Fruit fly (Drosophila melanogaster) whole organism, embryonic: ENCODE results near the gene CG34134.

ENCODE experiments used
- Adf1 ChIP-seq: fragments of 200-800 bp; sonication (Bioruptor generic); IDR thresholded peaks from 2 replicates; pipeline ENCODE4 v1.3.6; 2022; ENCODE audit warnings: missing biosample characterization, missing genetic modification characterization
- B-H2 ChIP-seq: fragments of 200-800 bp; sonication (Bioruptor generic); optimal IDR thresholded peaks from 2 replicates; lab custom pipeline; 2018; ENCODE audit warnings: missing biosample characterization, mild to moderate bottlenecking, missing genetic modification characterization
- BEAF-32 ChIP-seq: fragments of 200-800 bp; sonication (Bioruptor generic); optimal IDR thresholded peaks from 3 replicates; lab custom pipeline; 2017; ENCODE audit warnings: missing biosample characterization, missing genetic modification characterization, mild to moderate bottlenecking, moderate library complexity, missing genetic modification reagents
- Bteb2 ChIP-seq: fragments of 200-800 bp; sonication (Bioruptor generic); optimal IDR thresholded peaks from 2 replicates; lab custom pipeline; 2016; ENCODE audit warnings: missing biosample characterization, missing genetic modification characterization
- CG12299 ChIP-seq: fragments of 200-800 bp; sonication (Bioruptor generic); optimal IDR thresholded peaks from 2 replicates; lab custom pipeline; 2018; ENCODE audit warnings: missing biosample characterization, mild to moderate bottlenecking, missing genetic modification characterization
- CG12769 ChIP-seq: fragments of 200-800 bp; sonication (Bioruptor generic); optimal IDR thresholded peaks from 2 replicates; lab custom pipeline; 2019; ENCODE audit warnings: missing biosample characterization, mild to moderate bottlenecking, missing genetic modification characterization, moderate library complexity
- CG13624 ChIP-seq: fragments of 200-800 bp; sonication (Bioruptor generic); optimal IDR thresholded peaks from 2 replicates; lab custom pipeline; 2016; ENCODE audit warnings: missing biosample characterization, missing genetic modification characterization
- CG15601 ChIP-seq: fragments of 200-800 bp; sonication (Bioruptor generic); optimal IDR thresholded peaks from 3 replicates; lab custom pipeline; 2019; ENCODE audit warnings: missing biosample characterization, mild to moderate bottlenecking, missing genetic modification characterization, moderate library complexity
- CG16815 ChIP-seq: fragments of 200-800 bp; sonication (Bioruptor generic); optimal IDR thresholded peaks from 3 replicates; lab custom pipeline; 2017; ENCODE audit warnings: missing biosample characterization, mild to moderate bottlenecking, missing genetic modification characterization
- CG18262 ChIP-seq: fragments of 200-800 bp; optimal IDR thresholded peaks from 3 replicates; lab custom pipeline; 2019; ENCODE audit warnings: missing biosample characterization, mild to moderate bottlenecking, missing genetic modification characterization, moderate library complexity
- CG2889 ChIP-seq: fragments of 200-800 bp; sonication (Bioruptor generic); IDR thresholded peaks from 3 replicates; pipeline ENCODE4 v1.3.6; 2022; ENCODE audit warnings: missing biosample characterization, missing genetic modification characterization
- CG30020 ChIP-seq: fragments of 200-800 bp; optimal IDR thresholded peaks from 2 replicates; lab custom pipeline; 2019; ENCODE audit warnings: missing biosample characterization, mild to moderate bottlenecking, missing genetic modification characterization, moderate library complexity
- CG30403 ChIP-seq: fragments of 200-800 bp; sonication (Bioruptor generic); optimal IDR thresholded peaks from 3 replicates; lab custom pipeline; 2016; ENCODE audit warnings: missing biosample characterization, missing genetic modification characterization
- CG31365 ChIP-seq: fragments of 200-800 bp; sonication (Bioruptor generic); optimal IDR thresholded peaks from 2 replicates; lab custom pipeline; 2018; ENCODE audit warnings: missing biosample characterization, mild to moderate bottlenecking, missing genetic modification characterization
- CG32532 ChIP-seq: fragments of 200-800 bp; sonication (Bioruptor generic); IDR thresholded peaks from 2 replicates; pipeline ENCODE4 v1.3.6; 2022; ENCODE audit warnings: missing biosample characterization, missing genetic modification characterization
- CG34224 ChIP-seq: fragments of 200-800 bp; sonication (Bioruptor generic); IDR thresholded peaks from 3 replicates; pipeline ENCODE4 v1.3.6; 2022; ENCODE audit warnings: missing biosample characterization, missing genetic modification characterization; ENCODE audit not compliant: partially characterized antibody
- CG42726 ChIP-seq: fragments of 200-800 bp; sonication (Bioruptor generic); IDR thresholded peaks from 2 replicates; pipeline ENCODE4 v1.3.6; 2022; ENCODE audit warnings: missing biosample characterization, missing genetic modification characterization; ENCODE audit not compliant: partially characterized antibody
- CG4328 ChIP-seq: fragments of 200-800 bp; sonication (Bioruptor generic); optimal IDR thresholded peaks from 3 replicates; lab custom pipeline; 2017; ENCODE audit warnings: missing biosample characterization, missing genetic modification reagents, missing genetic modification characterization
- CG5180 ChIP-seq: fragments of 200-800 bp; sonication (Bioruptor generic); optimal IDR thresholded peaks from 3 replicates; lab custom pipeline; 2017; ENCODE audit warnings: missing biosample characterization, missing genetic modification characterization, mild to moderate bottlenecking, moderate library complexity, missing genetic modification reagents
- CG6791 ChIP-seq: fragments of 200-800 bp; sonication (Bioruptor generic); IDR thresholded peaks from 3 replicates; pipeline ENCODE4 v1.3.6; 2022; ENCODE audit warnings: missing biosample characterization, missing genetic modification characterization; ENCODE audit not compliant: partially characterized antibody
- CG7271 ChIP-seq: fragments of 200-800 bp; sonication (Bioruptor generic); optimal IDR thresholded peaks from 2 replicates; lab custom pipeline; 2018; ENCODE audit warnings: missing biosample characterization, mild to moderate bottlenecking, missing genetic modification characterization, moderate library complexity
- CG8944 ChIP-seq: fragments of 200-800 bp; sonication (Bioruptor generic); optimal IDR thresholded peaks from 3 replicates; lab custom pipeline; 2016; ENCODE audit warnings: missing biosample characterization, missing genetic modification characterization
- CG9727 ChIP-seq: fragments of 200-800 bp; sonication (Bioruptor generic); optimal IDR thresholded peaks from 3 replicates; lab custom pipeline; 2017; ENCODE audit warnings: missing biosample characterization, mild to moderate bottlenecking, missing genetic modification characterization
- Dp ChIP-seq: fragments of 200-800 bp; sonication (Bioruptor generic); optimal IDR thresholded peaks from 2 replicates; lab custom pipeline; 2018; ENCODE audit warnings: missing biosample characterization, mild to moderate bottlenecking, missing genetic modification characterization, moderate library complexity
- HHEX ChIP-seq: fragments of 200-800 bp; sonication (Bioruptor generic); optimal IDR thresholded peaks from 3 replicates; lab custom pipeline; 2017; ENCODE audit warnings: missing biosample characterization, mild to moderate bottlenecking, missing genetic modification characterization, missing genetic modification reagents
- Kr ChIP-seq: fragments of 200-800 bp; sonication (Bioruptor generic); optimal IDR thresholded peaks from 2 replicates; lab custom pipeline; 2017; ENCODE audit warnings: missing biosample characterization, mild to moderate bottlenecking, missing genetic modification characterization
- MTF-1 ChIP-seq: fragments of 200-800 bp; sonication (Bioruptor generic); optimal IDR thresholded peaks from 2 replicates; lab custom pipeline; 2018; ENCODE audit warnings: missing biosample characterization, mild to moderate bottlenecking, missing genetic modification characterization, borderline replicate concordance
- Nf-YA ChIP-seq: fragments of 200-800 bp; sonication (Bioruptor generic); IDR thresholded peaks from 2 replicates; pipeline ENCODE4 v1.3.6; 2022; ENCODE audit warnings: missing biosample characterization, missing genetic modification characterization
- Scr ChIP-seq: fragments of 200-800 bp; sonication (Bioruptor generic); IDR thresholded peaks from 2 replicates; pipeline ENCODE4 v1.3.6; 2022; ENCODE audit warnings: missing biosample characterization, missing genetic modification characterization; ENCODE audit not compliant: partially characterized antibody
- Side ChIP-seq: fragments of 200-800 bp; sonication (Bioruptor generic); optimal IDR thresholded peaks from 2 replicates; lab custom pipeline; 2016; ENCODE audit warnings: missing biosample characterization, missing genetic modification characterization
- Sox100B ChIP-seq: fragments of 200-800 bp; sonication (Bioruptor generic); optimal IDR thresholded peaks from 3 replicates; lab custom pipeline; 2018; ENCODE audit warnings: missing biosample characterization, mild to moderate bottlenecking, missing genetic modification characterization
- Xbp1 ChIP-seq: fragments of 200-800 bp; sonication (Bioruptor generic); optimal IDR thresholded peaks from 3 replicates; lab custom pipeline; 2016; ENCODE audit warnings: missing biosample characterization, mild to moderate bottlenecking, missing genetic modification characterization
- YL-1 ChIP-seq: fragments of 200-800 bp; sonication (Bioruptor generic); optimal IDR thresholded peaks from 3 replicates; lab custom pipeline; 2017; ENCODE audit warnings: missing biosample characterization, mild to moderate bottlenecking, missing genetic modification characterization
- ab ChIP-seq: fragments of 200-800 bp; sonication (Bioruptor generic); optimal IDR thresholded peaks from 2 replicates; lab custom pipeline; 2016; ENCODE audit warnings: missing biosample characterization, missing genetic modification characterization
- ara ChIP-seq: fragments of 200-800 bp; sonication (Bioruptor generic); IDR thresholded peaks from 2 replicates; pipeline ENCODE4 v1.3.6; 2022; ENCODE audit warnings: missing biosample characterization, missing genetic modification characterization
- bab2 ChIP-seq: fragments of 200-800 bp; sonication (Bioruptor generic); optimal IDR thresholded peaks from 2 replicates; lab custom pipeline; 2016; ENCODE audit warnings: missing biosample characterization, missing genetic modification characterization
- cwo ChIP-seq: fragments of 200-800 bp; sonication (Bioruptor generic); optimal IDR thresholded peaks from 3 replicates; lab custom pipeline; 2017; ENCODE audit warnings: missing biosample characterization, missing genetic modification characterization, mild to moderate bottlenecking, moderate library complexity, missing genetic modification reagents
- ewg ChIP-seq: fragments of 200-800 bp; sonication (Bioruptor generic); optimal IDR thresholded peaks from 3 replicates; lab custom pipeline; 2017; ENCODE audit warnings: mild to moderate bottlenecking, missing biosample characterization, missing genetic modification reagents, missing genetic modification characterization
- ftz-f1 ChIP-seq: fragments of 200-800 bp; sonication (Bioruptor generic); optimal IDR thresholded peaks from 2 replicates; lab custom pipeline; 2016; ENCODE audit warnings: missing biosample characterization, missing genetic modification characterization
- gce ChIP-seq: fragments of 200-800 bp; sonication (Bioruptor generic); IDR thresholded peaks from 3 replicates; pipeline ENCODE4 v1.3.6; 2022; ENCODE audit warnings: missing biosample characterization, missing genetic modification characterization
- gfzf ChIP-seq: fragments of 200-800 bp; sonication (Bioruptor generic); optimal IDR thresholded peaks from 2 replicates; lab custom pipeline; 2016; ENCODE audit warnings: missing biosample characterization, mild to moderate bottlenecking, missing genetic modification characterization, moderate library complexity
- hth ChIP-seq: fragments of >200 bp; optimal IDR thresholded peaks from 2 replicates; lab custom pipeline; 2017; ENCODE audit warnings: inconsistent platforms
- klu ChIP-seq: fragments of 200-800 bp; sonication (Bioruptor generic); IDR thresholded peaks from 2 replicates; pipeline ENCODE4 v1.3.6; 2022; ENCODE audit warnings: missing biosample characterization, missing genetic modification characterization
- kni ChIP-seq: fragments of 200-800 bp; sonication (Bioruptor generic); optimal IDR thresholded peaks from 3 replicates; lab custom pipeline; 2017; ENCODE audit warnings: mild to moderate bottlenecking, missing biosample characterization, missing genetic modification reagents, missing genetic modification characterization
- mam ChIP-seq: fragments of 200-800 bp; sonication (Bioruptor generic); optimal IDR thresholded peaks from 3 replicates; lab custom pipeline; 2016; ENCODE audit warnings: missing biosample characterization, missing genetic modification characterization
- tna ChIP-seq: fragments of 200-800 bp; sonication (Bioruptor generic); IDR thresholded peaks from 2 replicates; pipeline ENCODE4 v1.3.6; 2022; ENCODE audit warnings: missing biosample characterization, missing genetic modification characterization; ENCODE audit not compliant: partially characterized antibody
- unpg ChIP-seq: fragments of 200-800 bp; sonication (Bioruptor generic); optimal IDR thresholded peaks from 3 replicates; lab custom pipeline; 2018; ENCODE audit warnings: missing biosample characterization, mild to moderate bottlenecking, missing genetic modification characterization, moderate library complexity
- vfl ChIP-seq: fragments of 200-800 bp; sonication (Bioruptor generic); optimal IDR thresholded peaks from 2 replicates; lab custom pipeline; 2016; ENCODE audit warnings: missing biosample characterization, missing genetic modification characterization

CG34134 gene

dm6 chr2L:8171544-8171943 lies 19.0 kb downstream of the CG34134 start (continued):
- TF ChIP-seq B-H2 (GFP tag; lab: Kevin White, UChicago) (peak; percentile 2), Adf1 (GFP tag; lab: Robert Waterston, UW) (peak; percentile 12; the same call in 1 of the 2 replicates), Side (GFP tag; lab: Kevin White, UChicago) (no peak), ftz-f1 (peak; percentile 69), klu (GFP tag; lab: Robert Waterston, UW) (peak; percentile 49), CG13624 (GFP tag; lab: Kevin White, UChicago) (no peak), Scr (GFP tag; lab: Robert Waterston, UW) (peak; percentile 17; the same call in 1 of the 2 replicates)

- TF ChIP-seq Kr (no peak), CG7271 (tag; lab: Kevin White, UChicago) (no peak), kni (GFP tag; lab: Kevin White, UChicago) (no peak), ewg (GFP tag; lab: Kevin White, UChicago) (no peak), BEAF-32 (GFP tag; lab: Kevin White, UChicago) (no peak), CG8944 (GFP tag; lab: Kevin White, UChicago) (no peak), ab (GFP tag; lab: Kevin White, UChicago) (no peak), CG2889 (GFP tag; lab: Robert Waterston, UW) (no peak), bab2 (GFP tag; lab: Kevin White, UChicago) (no peak), cwo (GFP tag; lab: Kevin White, UChicago) (peak; percentile 49), CG42726 (GFP tag; lab: Robert Waterston, UW) (no peak), CG9727 (no peak), CG4328 (GFP tag; lab: Kevin White, UChicago) (no peak), Xbp1 (no peak), gce (GFP tag; lab: Robert Waterston, UW) (no peak), CG16815 (GFP tag; lab: Kevin White, UChicago) (no peak), ara (GFP tag; lab: Robert Waterston, UW) (no peak), CG30020 (no peak), Dp (GFP tag; lab: Kevin White, UChicago) (no peak), Bteb2 (GFP tag; lab: Kevin White, UChicago) (no peak), CG31365 (tag; lab: Kevin White, UChicago) (no peak), hth (lab: Kevin White, UChicago) (no peak), Nf-YA (GFP tag; lab: Robert Waterston, UW) (no peak), CG30403 (GFP tag; lab: Kevin White, UChicago) (no peak), MTF-1 (no peak), CG12299 (tag; lab: Kevin White, UChicago) (no peak), CG12769 (peak; percentile 37), HHEX (GFP tag; lab: Kevin White, UChicago) (no peak), vfl (GFP tag; lab: Kevin White, UChicago) (no peak), YL-1 (GFP tag; lab: Kevin White, UChicago) (no peak), CG18262 (tag; lab: Kevin White, UChicago) (no peak), gfzf (no peak), tna (GFP tag; lab: Robert Waterston, UW) (no peak), CG32532 (peak; percentile 43; the same call in 1 of the 2 replicates), CG6791 (GFP tag; lab: Robert Waterston, UW) (no peak), mam (no peak), CG5180 (GFP tag; lab: Kevin White, UChicago) (no peak), CG15601 (no peak), unpg (GFP tag; lab: Kevin White, UChicago) (no peak), CG34224 (no peak), Sox100B (GFP tag; lab: Kevin White, UChicago) (no peak)
Measured at dm6 chr2L:8170600-8171182, 19.9 kb downstream of the CG34134 start.
